Worm (Caenorhabditis elegans) whole organism, early embryonic: Measurements from ENCODE around the gene ncs-6.

Experiments
- ama-1 ChIP-seq: fragments of 150-350 bp; optimal IDR thresholded peaks from 2 replicates; lab custom pipeline; 2014
- scrt-1 ChIP-seq: fragments of 200-800 bp; sonication (Bioruptor generic); IDR thresholded peaks from 2 replicates; pipeline ENCODE4 v1.3.6; 2022; ENCODE audit warnings: missing genetic modification characterization, missing compliant biosample characterization
- tbx-11 ChIP-seq: fragments of 200-800 bp; sonication (Bioruptor generic); IDR thresholded peaks from 2 replicates; pipeline ENCODE4 v1.3.6; 2022; ENCODE audit warnings: missing genetic modification characterization, missing compliant biosample characterization

DNA sequence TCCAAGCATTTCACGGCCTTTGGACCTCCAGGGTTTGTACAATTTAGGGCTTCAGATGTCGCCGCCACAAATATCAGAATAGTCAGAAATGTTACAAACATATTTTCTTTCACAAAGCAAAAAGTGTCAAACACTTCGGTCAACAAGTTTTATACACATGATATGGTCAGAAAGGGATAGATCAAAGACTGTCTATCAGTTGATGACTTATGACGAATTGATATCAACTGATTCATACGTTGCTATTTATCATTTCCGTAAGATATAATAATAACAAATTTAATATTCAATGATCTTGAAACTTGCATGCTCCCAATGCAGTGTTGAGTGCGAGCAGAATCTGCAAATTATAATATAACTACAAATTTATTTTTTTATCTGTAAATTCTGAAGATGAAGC, 32.3 kb upstream of the ncs-6 start, which contains the start of gene W10G11.1:
- TF ChIP-seq tbx-11 (no peak), ama-1 (lab: Kevin White, UChicago) (no peak), scrt-1 (no peak)
